Fruit fly (Drosophila melanogaster): Measurements from ENCODE around the gene CG13458.

Gene CG13458

DNA sequence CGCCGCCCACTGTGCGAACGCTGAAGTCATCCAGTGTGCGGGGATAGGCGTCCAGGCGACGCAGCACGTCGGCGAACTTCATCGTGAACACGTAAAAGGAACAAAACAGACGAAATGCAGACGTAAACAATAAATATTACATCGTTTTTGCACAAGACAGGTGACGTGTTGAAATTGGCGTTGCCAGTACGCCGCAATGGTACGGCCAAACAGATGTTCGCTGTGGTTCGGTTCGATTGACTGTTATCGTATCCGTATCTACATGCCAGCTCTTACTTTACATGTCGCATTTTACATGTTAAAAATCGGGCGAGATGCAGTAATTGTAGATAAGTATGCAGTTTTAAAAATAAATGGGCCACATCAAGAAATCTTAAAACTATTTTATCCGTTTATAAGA is 50.1 kb downstream of the CG13458 start, which contains the start of gene CG7011 (continued):
- TF ChIP-seq Dip3 (GFP tag; optimal IDR thresholded peaks at IDR 0.05) (no peak), CG8281 (tag; optimal IDR thresholded peaks at IDR 0.05) (no peak), ATbp (GFP tag; optimal IDR thresholded peaks at IDR 0.05) (no peak), Gsc (GFP tag; IDR thresholded peaks at IDR 0.05) (no peak), CG15479 (GFP tag; optimal IDR thresholded peaks at IDR 0.05) (peak; percentile 55), ro (GFP tag; IDR thresholded peaks at IDR 0.05) (no peak), crp (GFP tag; optimal IDR thresholded peaks at IDR 0.05) (peak; percentile 72 to 93), CG1647 (GFP tag; optimal IDR thresholded peaks at IDR 0.05) (no peak), al (GFP tag; IDR thresholded peaks at IDR 0.05) (no peak), mirr (GFP tag; optimal IDR thresholded peaks at IDR 0.05) (no peak), en (GFP tag; optimal IDR thresholded peaks at IDR 0.05) (no peak), CG3065 (GFP tag; optimal IDR thresholded peaks at IDR 0.05) (no peak), CG14710 (tag; optimal IDR thresholded peaks at IDR 0.05) (peak; percentile 13), CG12236 (GFP tag; optimal IDR thresholded peaks at IDR 0.05) (no peak), ac (GFP tag; optimal IDR thresholded peaks at IDR 0.05) (no peak), esg (GFP tag; conservative IDR thresholded peaks at IDR 0.05) (no peak), ems (GFP tag; optimal IDR thresholded peaks at IDR 0.05) (no peak), grau (tag; optimal IDR thresholded peaks at IDR 0.05) (no peak), twi (tag; optimal IDR thresholded peaks at IDR 0.05) (peak; percentile 6), CG13287 (GFP tag; IDR thresholded peaks at IDR 0.05; ENCODE audit: partially characterized antibody) (peak; percentile 66), CG12659 (GFP tag; optimal IDR thresholded peaks at IDR 0.05) (no peak), kay (GFP tag; optimal IDR thresholded peaks at IDR 0.05) (no peak), CG32532 (GFP tag; IDR thresholded peaks at IDR 0.05) (no peak), Fer1 (GFP tag; optimal IDR thresholded peaks at IDR 0.05) (no peak), CG1024 (GFP tag; IDR thresholded peaks at IDR 0.05) (no peak), sim (GFP tag; IDR thresholded peaks at IDR 0.05) (no peak), CG16813 (GFP tag; IDR thresholded peaks at IDR 0.05; ENCODE audit: partially characterized antibody) (peak; percentile 61; the same call in 2 of the 3 replicates), da (GFP tag; optimal IDR thresholded peaks at IDR 0.05) (peak; percentile 39), jing (GFP tag; optimal IDR thresholded peaks at IDR 0.05) (no peak), CG17829 (tag; optimal IDR thresholded peaks at IDR 0.05) (no peak), Hmr (GFP tag; optimal IDR thresholded peaks at IDR 0.05) (no peak), CG17568 (GFP tag; optimal IDR thresholded peaks at IDR 0.05) (no peak), CG6272 (GFP tag; IDR thresholded peaks at IDR 0.05) (no peak), Stat92E (GFP tag; optimal IDR thresholded peaks at IDR 0.05) (no peak), chn (GFP tag; optimal IDR thresholded peaks at IDR 0.05) (no peak), Sox100B (GFP tag; optimal IDR thresholded peaks at IDR 0.05) (no peak), Mrtf (GFP tag; IDR thresholded peaks at IDR 0.05) (no peak), CG10654 (GFP tag; optimal IDR thresholded peaks at IDR 0.05) (no peak), BtbVII (GFP tag; optimal IDR thresholded peaks at IDR 0.05) (no peak), btn (GFP tag; optimal IDR thresholded peaks at IDR 0.05) (no peak), zen2 (GFP tag; IDR thresholded peaks at IDR 0.05; ENCODE audit: partially characterized antibody) (peak; percentile 39; the same call in 1 of the 3 replicates), Nf-YA (GFP tag; IDR thresholded peaks at IDR 0.05) (no peak), Atf3 (GFP tag; optimal IDR thresholded peaks at IDR 0.05) (no peak), knrl (GFP tag; IDR thresholded peaks at IDR 0.05; ENCODE audit: partially characterized antibody) (peak; percentile 48), Ets65A (GFP tag) (peak; percentile 18), CG10209 (GFP tag; optimal IDR thresholded peaks at IDR 0.05) (no peak), CG2678 (tag; optimal IDR thresholded peaks at IDR 0.05) (no peak), Fer2 (tag; optimal IDR thresholded peaks at IDR 0.05) (no peak), CG33557 (GFP tag; optimal IDR thresholded peaks at IDR 0.05) (no peak), Tbp (GFP tag; optimal IDR thresholded peaks at IDR 0.05) (no peak), ttk (GFP tag; IDR thresholded peaks at IDR 0.05) (no peak)

All from whole organism, embryonic.